Fruit fly (Drosophila melanogaster): Measurements from ENCODE around the gene CG33995.

The CG33995 gene

dm6 chr2L:5080225-5080867 is 37.3 kb downstream of the CG33995 start (continued):
- TF ChIP-seq CG15011 (GFP tag; optimal IDR thresholded peaks at IDR 0.05) (no peak), CG8089 (GFP tag; optimal IDR thresholded peaks at IDR 0.05) (no peak), CG4282 (GFP tag; optimal IDR thresholded peaks at IDR 0.05) (no peak), gro (GFP tag; optimal IDR thresholded peaks at IDR 0.05) (no peak), CG7963 (GFP tag; IDR thresholded peaks at IDR 0.05; ENCODE audit: partially characterized antibody) (no peak), bab2 (GFP tag; optimal IDR thresholded peaks at IDR 0.05) (no peak), insv (GFP tag; optimal IDR thresholded peaks at IDR 0.05) (no peak), CG12104 (GFP tag; optimal IDR thresholded peaks at IDR 0.05) (no peak), Ssrp (tag; optimal IDR thresholded peaks at IDR 0.05) (no peak), CG1832 (GFP tag; optimal IDR thresholded peaks at IDR 0.05) (peak; percentile 14), caup (GFP tag; optimal IDR thresholded peaks at IDR 0.05; ENCODE audit: severe bottlenecking) (no peak), Hey (tag; optimal IDR thresholded peaks at IDR 0.05) (no peak), Poxn (GFP tag; IDR thresholded peaks at IDR 0.05) (no peak), unc-4 (GFP tag; IDR thresholded peaks at IDR 0.05; ENCODE audit: partially characterized antibody) (no peak), lilli (GFP tag; optimal IDR thresholded peaks at IDR 0.05) (no peak), CG10209 (GFP tag; optimal IDR thresholded peaks at IDR 0.05) (peak; percentile 4), Drgx (GFP tag; IDR thresholded peaks at IDR 0.05) (peak; percentile 87), Hr39 (optimal IDR thresholded peaks at IDR 0.05) (no peak), lmd (GFP tag; IDR thresholded peaks at IDR 0.05) (no peak), grau (tag; optimal IDR thresholded peaks at IDR 0.05) (peak; percentile 16), CG30403 (GFP tag; optimal IDR thresholded peaks at IDR 0.05) (peak; percentile 10), CG15269 (tag; optimal IDR thresholded peaks at IDR 0.05) (peak; percentile 32), HLHmδ (GFP tag; optimal IDR thresholded peaks at IDR 0.05) (no peak), zfh1 (GFP tag; IDR thresholded peaks at IDR 0.05) (0 out of 3 replicates have a peak, but pooled peaks have one; percentile 28), D19A (tag; optimal IDR thresholded peaks at IDR 0.05) (peak; percentile 48), schlank (tag; optimal IDR thresholded peaks at IDR 0.05) (no peak), CoRest (tag; optimal IDR thresholded peaks at IDR 0.05) (peak; percentile 18), Meics (GFP tag; optimal IDR thresholded peaks at IDR 0.05) (peak; percentile 2), h (optimal IDR thresholded peaks at IDR 0.05) (no peak), sens (GFP tag) (peak; percentile 59), jing (GFP tag; optimal IDR thresholded peaks at IDR 0.05) (no peak), Sox102F (GFP tag; optimal IDR thresholded peaks at IDR 0.05) (peak; percentile 62), CrebB (tag; optimal IDR thresholded peaks at IDR 0.05) (no peak), CG11085 (GFP tag; IDR thresholded peaks at IDR 0.05) (no peak), HmgD (GFP tag; optimal IDR thresholded peaks at IDR 0.05) (no peak), CG2712 (tag; optimal IDR thresholded peaks at IDR 0.05) (peak; percentile 14), CG4820 (GFP tag; optimal IDR thresholded peaks at IDR 0.05) (no peak), CG10959 (GFP tag; IDR thresholded peaks at IDR 0.05) (no peak), gce (GFP tag; IDR thresholded peaks at IDR 0.05) (0 out of 3 replicates have a peak, but pooled peaks have one; percentile 10), CG31441 (GFP tag; IDR thresholded peaks at IDR 0.05) (peak; percentile 44; the same call in 1 of the 2 replicates), Neu2 (GFP tag; optimal IDR thresholded peaks at IDR 0.05; ENCODE audit: borderline replicate concordance) (no peak), dmrt99B (tag; optimal IDR thresholded peaks at IDR 0.05) (peak; percentile 32), CG13424 (tag; optimal IDR thresholded peaks at IDR 0.05) (peak; percentile 20), Dll (GFP tag; IDR thresholded peaks at IDR 0.05; ENCODE audit: partially characterized antibody) (no peak), gsb-n (tag; optimal IDR thresholded peaks at IDR 0.05) (no peak), chn (GFP tag; optimal IDR thresholded peaks at IDR 0.05) (no peak), CG14965 (GFP tag; optimal IDR thresholded peaks at IDR 0.05; ENCODE audit: borderline replicate concordance) (no peak), sima (GFP tag; optimal IDR thresholded peaks at IDR 0.05) (no peak), Dp (GFP tag; optimal IDR thresholded peaks at IDR 0.05) (no peak), Hr51 (GFP tag; optimal IDR thresholded peaks at IDR 0.05) (peak in 1 of 2 experiments; percentile 63)

All from whole organism, embryonic.